Worm (Caenorhabditis elegans): ENCODE data around the gene C23G10.5.

Gene C23G10.5

DNA sequence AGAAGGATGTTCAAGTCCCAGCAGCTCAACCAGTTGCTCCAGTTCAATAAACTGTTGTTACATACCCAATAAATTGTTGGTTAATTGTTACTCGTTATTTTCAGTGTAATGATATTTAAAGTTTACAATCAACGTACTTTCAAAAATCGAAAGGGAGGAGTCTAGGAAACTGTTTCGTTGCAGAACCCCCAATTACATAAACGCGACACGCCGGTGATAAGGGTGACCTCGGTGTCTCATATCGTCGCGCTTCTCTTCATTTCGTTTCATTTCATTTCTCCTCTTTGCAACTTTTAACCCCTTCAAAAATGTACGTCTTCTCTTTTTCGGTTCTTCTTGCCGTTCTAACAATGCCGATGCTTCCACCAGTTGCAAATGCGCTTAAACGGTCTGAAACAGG lies 17.0 kb downstream of the C23G10.5 start, which contains the start of gene C23G10.2:
TSS of gene C23G10.2 (plus strand) at position 184 of the 400 bp plus-strand sequence.
- TF ChIP-seq lin-39 (tag; optimal IDR thresholded peaks at IDR 0.05) = no peak
- no peak for TF ChIP-seq ceh-9 (tag; optimal IDR thresholded peaks at IDR 0.05)
- TF ChIP-seq nhr-43 (tag; optimal IDR thresholded peaks at IDR 0.05; ENCODE audit: poor library complexity, severe bottlenecking) = no peak
- TF ChIP-seq jun-1 (tag; optimal IDR thresholded peaks at IDR 0.05) = no peak
- peak; percentile 28 for TF ChIP-seq nhr-25 (tag; optimal IDR thresholded peaks at IDR 0.05)
- peak; percentile 18 for TF ChIP-seq elt-2 (tag; optimal IDR thresholded peaks at IDR 0.05)
- no peak for TF ChIP-seq ztf-11 (tag; optimal IDR thresholded peaks at IDR 0.05)

DNA sequence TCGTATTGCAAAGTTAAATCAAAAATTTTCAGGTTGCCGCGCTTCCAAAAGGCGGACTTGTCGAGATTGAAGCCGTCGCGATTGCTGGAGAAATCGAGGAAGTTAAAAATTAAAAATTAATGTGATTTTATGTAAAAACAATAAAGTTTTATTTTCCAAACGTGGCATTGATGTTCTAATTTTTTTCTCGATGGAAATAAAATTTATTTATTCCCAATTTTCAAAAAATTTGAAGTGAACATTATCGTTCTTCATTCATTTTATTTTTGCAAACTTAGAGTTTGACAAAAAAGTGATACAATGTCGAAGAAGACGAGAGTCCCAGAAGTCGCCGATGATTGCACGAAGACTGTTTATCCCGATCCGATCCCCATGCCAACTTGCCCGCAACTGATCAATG lies 18.1 kb downstream of the C23G10.5 start, which contains the start of gene C23G10.1:
TSS of gene C23G10.1 (plus strand) at position 301 of the 400 bp plus-strand sequence.
- TF ChIP-seq tbx-2 (tag; optimal IDR thresholded peaks at IDR 0.05) = no peak
- no peak for TF ChIP-seq nhr-237 (tag; optimal IDR thresholded peaks at IDR 0.05)
- no peak for TF ChIP-seq elt-3 (tag; optimal IDR thresholded peaks at IDR 0.05)
- TF ChIP-seq lin-39 (tag; optimal IDR thresholded peaks at IDR 0.05) = no peak
- TF ChIP-seq sea-2 (GFP tag; optimal IDR thresholded peaks at IDR 0.05) = no peak
- no peak for TF ChIP-seq R02D3.7 (tag; optimal IDR thresholded peaks at IDR 0.05)
- TF ChIP-seq skn-1 (tag; optimal IDR thresholded peaks at IDR 0.05) = no peak
- no peak for TF ChIP-seq ztf-4 (tag; optimal IDR thresholded peaks at IDR 0.05)
- TF ChIP-seq nhr-76 (tag; optimal IDR thresholded peaks at IDR 0.05) = no peak
- TF ChIP-seq ceh-82 (tag; optimal IDR thresholded peaks at IDR 0.05) = no peak

DNA sequence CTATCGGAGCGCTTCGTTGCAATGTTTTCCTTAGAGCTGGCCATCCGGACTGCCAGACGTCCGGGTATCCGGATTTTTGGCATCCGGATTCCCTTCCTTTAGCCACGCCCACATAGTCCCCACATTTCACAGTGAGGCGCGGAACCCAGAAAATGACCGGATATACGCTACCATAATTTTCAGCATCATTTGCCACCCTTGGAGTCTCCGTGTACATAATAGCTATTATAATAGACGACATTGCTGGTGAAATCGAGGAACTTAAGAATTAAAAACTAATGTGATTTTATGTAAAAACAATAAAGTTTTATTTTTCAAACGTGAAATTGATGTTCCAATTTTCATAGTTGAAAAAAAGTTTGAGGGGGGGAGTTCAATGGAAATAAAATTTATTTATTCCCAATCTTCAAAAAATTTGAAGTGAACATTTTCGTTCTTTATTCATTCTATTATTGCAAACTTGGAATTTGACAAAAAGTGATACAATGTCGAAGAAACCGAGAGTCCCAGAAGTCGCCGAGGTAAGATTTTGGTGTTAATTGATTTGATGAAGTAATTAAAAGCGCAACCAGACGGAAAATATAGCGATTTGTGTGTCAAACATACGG lies 19.4 kb downstream of the C23G10.5 start:
- no peak for TF ChIP-seq hmg-11 (tag; optimal IDR thresholded peaks at IDR 0.05)
- no peak for TF ChIP-seq eor-1 (tag; optimal IDR thresholded peaks at IDR 0.05)
- no peak for TF ChIP-seq ztf-11 (tag; optimal IDR thresholded peaks at IDR 0.05)
- no peak for TF ChIP-seq daf-12 (tag; optimal IDR thresholded peaks at IDR 0.05)
- TF ChIP-seq sea-2 (GFP tag; optimal IDR thresholded peaks at IDR 0.05) = no peak
- TF ChIP-seq nhr-43 (tag; optimal IDR thresholded peaks at IDR 0.05; ENCODE audit: poor library complexity, severe bottlenecking) = no peak
- TF ChIP-seq nhr-77 (tag; optimal IDR thresholded peaks at IDR 0.05) = no peak

DNA sequence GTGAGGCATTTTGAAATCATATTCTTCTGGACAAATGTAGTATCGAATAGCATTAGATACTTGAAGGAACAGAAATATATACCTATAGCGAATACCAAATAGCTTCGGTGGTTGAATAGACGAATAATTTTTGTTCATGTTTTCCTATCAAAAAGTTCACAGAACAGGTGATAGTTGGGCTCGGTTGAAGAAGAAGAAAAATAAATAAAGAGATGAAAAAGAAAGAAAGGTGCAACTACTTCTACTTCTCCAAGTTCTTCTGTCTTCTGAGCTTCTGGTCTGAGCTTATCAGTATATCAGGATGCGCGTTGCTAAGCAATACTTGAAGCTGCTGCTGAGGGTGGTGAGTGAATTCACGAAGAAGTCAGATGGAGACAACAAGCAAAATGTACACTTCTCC lies 23.0 kb downstream of the C23G10.5 start, which contains the start of gene C23G10.10:
TSS of gene C23G10.10 (minus strand) at position 101 of the 400 bp plus-strand sequence.
- TF ChIP-seq skn-1 (tag; optimal IDR thresholded peaks at IDR 0.05) = no peak
- TF ChIP-seq tbx-2 (tag; optimal IDR thresholded peaks at IDR 0.05) = no peak

- no peak for TF ChIP-seq nhr-11 (tag; optimal IDR thresholded peaks at IDR 0.05)
- no peak for TF ChIP-seq ceh-28 (tag; optimal IDR thresholded peaks at IDR 0.05)
- TF ChIP-seq elt-2 (tag; optimal IDR thresholded peaks at IDR 0.05) = no peak
- TF ChIP-seq ztf-4 (tag; optimal IDR thresholded peaks at IDR 0.05) = no peak
- no peak for TF ChIP-seq elt-3 (tag; optimal IDR thresholded peaks at IDR 0.05)
- no peak for TF ChIP-seq nhr-23 (tag; optimal IDR thresholded peaks at IDR 0.05)
- TF ChIP-seq aly-2 (tag; optimal IDR thresholded peaks at IDR 0.05) = no peak
- no peak for TF ChIP-seq hmg-11 (tag; optimal IDR thresholded peaks at IDR 0.05)
- TF ChIP-seq nhr-25 (tag; optimal IDR thresholded peaks at IDR 0.05) = no peak
- no peak for TF ChIP-seq nfya-1 (tag; optimal IDR thresholded peaks at IDR 0.05; ENCODE audit: insufficient read depth)
- TF ChIP-seq fkh-2 (tag; optimal IDR thresholded peaks at IDR 0.05) = no peak
- TF ChIP-seq nhr-12 (tag; optimal IDR thresholded peaks at IDR 0.05) = no peak
- no peak for TF ChIP-seq mdl-1 (tag; optimal IDR thresholded peaks at IDR 0.05)
- no peak for TF ChIP-seq eor-1 (tag; optimal IDR thresholded peaks at IDR 0.05)
- no peak for TF ChIP-seq lin-39 (tag; optimal IDR thresholded peaks at IDR 0.05)
- TF ChIP-seq nhr-77 (tag; optimal IDR thresholded peaks at IDR 0.05) = no peak
- TF ChIP-seq ceh-16 (tag; optimal IDR thresholded peaks at IDR 0.05) = no peak
- TF ChIP-seq lsy-12 (tag; optimal IDR thresholded peaks at IDR 0.05) = no peak
- no peak for TF ChIP-seq nhr-43 (tag; optimal IDR thresholded peaks at IDR 0.05; ENCODE audit: poor library complexity, severe bottlenecking)
Observed at ce11 chrIII:6215476-6215875, 24.6 kb downstream of the C23G10.5 start, which contains the start of gene C23G10.11. C23G10.11 (minus strand) TSS chrIII:6215576.

DNA sequence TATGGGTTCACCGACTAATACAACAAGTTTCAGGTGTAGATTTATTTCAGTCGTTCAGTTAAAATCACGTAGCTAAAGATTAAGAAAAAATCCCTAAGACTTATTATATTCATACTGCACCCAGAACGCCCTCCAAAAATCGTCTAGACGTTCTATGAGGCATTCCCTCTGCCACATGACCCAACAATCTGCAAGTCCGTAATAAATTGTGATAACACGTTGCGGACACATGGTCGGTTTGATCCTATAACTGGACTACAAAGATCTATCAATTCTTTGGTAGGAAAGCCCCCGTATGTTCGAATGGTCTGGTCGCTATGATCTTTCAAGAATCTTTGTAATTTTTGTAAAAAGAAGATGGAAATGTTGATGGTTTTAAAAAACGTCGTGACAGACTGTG lies 25.0 kb downstream of the C23G10.5 start:
- TF ChIP-seq nhr-23 (tag; optimal IDR thresholded peaks at IDR 0.05) (peak; percentile 36), mdl-1 (tag; optimal IDR thresholded peaks at IDR 0.05) (peak; percentile 14), snpc-4 (tag; optimal IDR thresholded peaks at IDR 0.05) (no peak), nhr-43 (tag; optimal IDR thresholded peaks at IDR 0.05; ENCODE audit: poor library complexity, severe bottlenecking) (peak; percentile 92)

Measured in whole organism, L3 larva.